Fruit fly (Drosophila melanogaster) S2 (cell line): ENCODE data around the gene CG43288.

Experiments used
- CG8478 ChIP-seq: fragments of >200 bp; optimal IDR thresholded peaks from 2 replicates; lab custom pipeline; 2018
- CTCF ChIP-seq, 2 experiments: fragments of >200 bp; optimal IDR thresholded peaks; 2 replicates each; lab custom pipeline; 2018

DNA sequence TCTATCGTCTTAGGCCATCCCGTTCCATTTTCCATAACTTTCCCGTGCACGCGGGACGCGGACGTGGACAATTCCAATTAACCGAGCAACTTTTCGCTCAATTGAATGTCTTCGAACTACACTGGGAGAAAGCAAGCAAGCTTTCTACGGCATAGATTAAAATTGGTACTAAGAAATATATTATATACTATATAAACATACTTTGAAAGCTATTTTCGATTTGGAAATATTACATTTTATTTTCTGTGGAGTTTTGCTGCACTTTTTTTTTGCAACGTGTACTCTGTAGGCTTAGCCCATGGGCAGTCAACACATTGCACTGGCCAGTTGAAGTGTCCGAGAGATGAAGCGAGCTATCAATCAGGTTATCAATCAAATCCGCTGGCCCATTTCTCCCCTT is 42.3 kb upstream of the CG43288 start:
- no peak for TF ChIP-seq CTCF (optimal IDR thresholded peaks at IDR 0.05; lab: Kevin White, UChicago)
- TF ChIP-seq CG8478 (lab: Kevin White, UChicago), result no peak
